Worm (Caenorhabditis elegans) whole organism, L1 larva: ENCODE data around the gene rpc-25.

Experiments
- C04F5.9 ChIP-seq: sonication (generic microtip); optimal IDR thresholded peaks from 2 replicates; lab custom pipeline; 2016; ENCODE audit warnings: missing genetic modification characterization, missing compliant biosample characterization
- aha-1 ChIP-seq: fragments of 150-350 bp; optimal IDR thresholded peaks from 2 replicates; lab custom pipeline; 2014; ENCODE audit warnings: missing biosample characterization, missing genetic modification characterization
- ces-1 ChIP-seq: fragments of 150-350 bp; optimal IDR thresholded peaks from 2 replicates; lab custom pipeline; 2014; ENCODE audit warnings: missing biosample characterization, missing genetic modification reagents, missing genetic modification characterization
- hlh-17 ChIP-seq: fragments of 200-800 bp; sonication (Bioruptor generic); optimal IDR thresholded peaks from 2 replicates; lab custom pipeline; 2018; ENCODE audit warnings: missing genetic modification characterization, mild to moderate bottlenecking, missing compliant biosample characterization, moderate library complexity, borderline replicate concordance
- lin-13 ChIP-seq: fragments of 150-350 bp; optimal IDR thresholded peaks from 2 replicates; lab custom pipeline; 2014; ENCODE audit warnings: missing biosample characterization, missing genetic modification reagents, missing genetic modification characterization
- lir-3 ChIP-seq: sonication (generic microtip); optimal IDR thresholded peaks from 2 replicates; lab custom pipeline; 2016; ENCODE audit warnings: mild to moderate bottlenecking, missing genetic modification characterization, moderate library complexity, missing compliant biosample characterization; ENCODE audit not compliant: poor library complexity
- mep-1 ChIP-seq: fragments of 150-350 bp; optimal IDR thresholded peaks from 2 replicates; lab custom pipeline; 2014; ENCODE audit warnings: missing biosample characterization, missing genetic modification characterization
- nhr-11 ChIP-seq: fragments of 150-350 bp; optimal IDR thresholded peaks from 2 replicates; lab custom pipeline; 2014; ENCODE audit warnings: missing biosample characterization, missing genetic modification characterization
- snpc-4 ChIP-seq: fragments of 150-350 bp; optimal IDR thresholded peaks from 2 replicates; lab custom pipeline; 2014; ENCODE audit warnings: missing biosample characterization, missing genetic modification characterization

DNA sequence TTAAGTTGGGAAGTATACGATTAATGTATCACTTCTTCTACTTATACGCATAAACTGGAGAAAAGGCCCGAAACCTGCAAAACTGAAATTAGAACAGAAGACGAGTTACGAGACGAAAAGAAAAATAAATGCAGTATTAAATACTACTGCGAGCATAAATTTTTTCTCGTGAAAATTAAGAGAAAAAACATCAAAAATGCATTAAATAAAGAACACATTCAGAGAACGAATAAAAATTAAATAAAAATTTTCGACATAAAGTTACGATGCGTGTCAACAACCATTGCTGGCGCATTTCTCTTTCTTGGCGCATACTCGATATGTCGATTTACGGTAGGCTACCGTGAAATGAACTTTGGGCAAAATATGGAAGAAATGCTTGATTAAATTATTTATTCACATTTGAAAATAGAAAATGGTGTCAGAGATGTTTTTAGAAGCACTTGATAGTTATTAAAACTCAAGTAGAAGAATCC is 1.5 kb downstream of the rpc-25 start, which contains the start of the genes ZK856.19 and ZK856.11:
- TF ChIP-seq mep-1 (tag; lab: Kevin White, UChicago), result peak; percentile 88
- TF ChIP-seq aha-1 (tag; lab: Kevin White, UChicago), result no peak
- no peak for TF ChIP-seq hlh-17 (GFP tag; lab: Kevin White, UChicago)
- no peak for TF ChIP-seq C04F5.9 (tag; lab: Kevin White, UChicago)
- peak; percentile 1 for TF ChIP-seq lin-13 (GFP tag; lab: Kevin White, UChicago)
- TF ChIP-seq lir-3 (tag; lab: Kevin White, UChicago), result peak; percentile 50
- TF ChIP-seq snpc-4 (tag; lab: Kevin White, UChicago), result peak; percentile 69
- peak; percentile 33 for TF ChIP-seq nhr-11
- TF ChIP-seq ces-1 (GFP tag; lab: Kevin White, UChicago), result no peak
